Fruit fly (Drosophila melanogaster) whole organism, pupa: Measurements from ENCODE around the gene nur.

Source experiments
- CG10348 ChIP-seq: fragments of 200-800 bp; sonication (Bioruptor generic); IDR thresholded peaks from 2 replicates; pipeline ENCODE4 v1.3.6; 2022; ENCODE audit warnings: missing biosample characterization, missing genetic modification characterization
- CG12605 ChIP-seq: fragments of 200-800 bp; sonication (Bioruptor generic); IDR thresholded peaks from 2 replicates; pipeline ENCODE4 v1.3.6; 2022; ENCODE audit warnings: missing biosample characterization, missing genetic modification characterization
- CG13204 ChIP-seq: fragments of 200-800 bp; sonication (Bioruptor generic); optimal IDR thresholded peaks from 2 replicates; lab custom pipeline; 2018; ENCODE audit warnings: missing biosample characterization, mild to moderate bottlenecking, missing genetic modification characterization, moderate library complexity
- CG14655 ChIP-seq: fragments of 200-800 bp; sonication (Bioruptor generic); optimal IDR thresholded peaks from 3 replicates; lab custom pipeline; 2017; ENCODE audit warnings: mild to moderate bottlenecking, missing biosample characterization, missing genetic modification reagents, missing genetic modification characterization
- CG15710 ChIP-seq: fragments of 200-800 bp; sonication (Bioruptor generic); optimal IDR thresholded peaks from 2 replicates; lab custom pipeline; 2018; ENCODE audit warnings: missing biosample characterization, mild to moderate bottlenecking, missing genetic modification characterization, moderate library complexity
- CG17806 ChIP-seq: fragments of 200-800 bp; sonication (Bioruptor generic); optimal IDR thresholded peaks from 2 replicates; lab custom pipeline; 2018; ENCODE audit warnings: missing biosample characterization, mild to moderate bottlenecking, missing genetic modification characterization, moderate library complexity
- CG32121 ChIP-seq: fragments of 200-800 bp; sonication (Bioruptor generic); IDR thresholded peaks from 2 replicates; pipeline ENCODE4 v1.3.6; 2022; ENCODE audit warnings: missing biosample characterization, missing genetic modification characterization
- CG34367 ChIP-seq: fragments of 200-800 bp; sonication (Bioruptor generic); optimal IDR thresholded peaks from 2 replicates; lab custom pipeline; 2018; ENCODE audit warnings: missing biosample characterization, mild to moderate bottlenecking, missing genetic modification characterization
- CG4496 ChIP-seq: fragments of 200-800 bp; sonication (Bioruptor generic); IDR thresholded peaks from 3 replicates; pipeline ENCODE4 v1.3.6; 2022; ENCODE audit warnings: missing biosample characterization, missing genetic modification characterization
- CG8159 ChIP-seq: fragments of 200-800 bp; sonication (Bioruptor generic); optimal IDR thresholded peaks from 3 replicates; lab custom pipeline; 2018; ENCODE audit warnings: missing biosample characterization, mild to moderate bottlenecking, missing genetic modification characterization, moderate library complexity
- CG8301 ChIP-seq: fragments of 200-800 bp; sonication (Bioruptor generic); optimal IDR thresholded peaks from 2 replicates; lab custom pipeline; 2018; ENCODE audit warnings: missing biosample characterization, mild to moderate bottlenecking, missing genetic modification characterization
- CG9948 ChIP-seq: fragments of 200-800 bp; sonication (Bioruptor generic); optimal IDR thresholded peaks from 2 replicates; lab custom pipeline; 2018; ENCODE audit warnings: missing biosample characterization, mild to moderate bottlenecking, missing genetic modification characterization, moderate library complexity
- D1 ChIP-seq: fragments of 200-800 bp; sonication (Bioruptor generic); optimal IDR thresholded peaks from 2 replicates; lab custom pipeline; 2018; ENCODE audit warnings: missing biosample characterization, mild to moderate bottlenecking, missing genetic modification characterization, moderate library complexity
- EcR ChIP-seq: fragments of 200-800 bp; sonication (Bioruptor generic); optimal IDR thresholded peaks from 3 replicates; lab custom pipeline; 2019; ENCODE audit warnings: missing biosample characterization, missing genetic modification characterization, mild to moderate bottlenecking, moderate library complexity, missing genetic modification reagents
- Ets98B ChIP-seq: fragments of 200-800 bp; sonication (Bioruptor generic); IDR thresholded peaks from 2 replicates; pipeline ENCODE4 v1.3.6; 2022; ENCODE audit warnings: missing biosample characterization, missing genetic modification characterization
- Pif1A ChIP-seq: fragments of 200-800 bp; sonication (Bioruptor generic); optimal IDR thresholded peaks from 3 replicates; lab custom pipeline; 2016; ENCODE audit warnings: missing biosample characterization, missing genetic modification characterization
- Pif1B ChIP-seq: fragments of 200-800 bp; sonication (Bioruptor generic); optimal IDR thresholded peaks from 3 replicates; lab custom pipeline; 2016; ENCODE audit warnings: missing biosample characterization, missing genetic modification characterization
- Snoo ChIP-seq: fragments of 200-800 bp; sonication (Bioruptor generic); optimal IDR thresholded peaks from 3 replicates; lab custom pipeline; 2017; ENCODE audit warnings: missing biosample characterization, mild to moderate bottlenecking, missing genetic modification characterization, inconsistent platforms
- fd96Ca ChIP-seq: fragments of 200-800 bp; sonication (Bioruptor generic); IDR thresholded peaks from 3 replicates; pipeline ENCODE4 v1.3.6; 2022; ENCODE audit warnings: missing biosample characterization, missing genetic modification characterization
- gl ChIP-seq: fragments of 200-800 bp; sonication (Bioruptor generic); optimal IDR thresholded peaks from 2 replicates; lab custom pipeline; 2018; ENCODE audit warnings: missing biosample characterization, mild to moderate bottlenecking, missing genetic modification characterization
- rn ChIP-seq: fragments of 200-800 bp; sonication (Bioruptor generic); IDR thresholded peaks from 2 replicates; pipeline ENCODE4 v1.3.6; 2022; ENCODE audit warnings: missing biosample characterization, missing genetic modification characterization

Gene nur

DNA sequence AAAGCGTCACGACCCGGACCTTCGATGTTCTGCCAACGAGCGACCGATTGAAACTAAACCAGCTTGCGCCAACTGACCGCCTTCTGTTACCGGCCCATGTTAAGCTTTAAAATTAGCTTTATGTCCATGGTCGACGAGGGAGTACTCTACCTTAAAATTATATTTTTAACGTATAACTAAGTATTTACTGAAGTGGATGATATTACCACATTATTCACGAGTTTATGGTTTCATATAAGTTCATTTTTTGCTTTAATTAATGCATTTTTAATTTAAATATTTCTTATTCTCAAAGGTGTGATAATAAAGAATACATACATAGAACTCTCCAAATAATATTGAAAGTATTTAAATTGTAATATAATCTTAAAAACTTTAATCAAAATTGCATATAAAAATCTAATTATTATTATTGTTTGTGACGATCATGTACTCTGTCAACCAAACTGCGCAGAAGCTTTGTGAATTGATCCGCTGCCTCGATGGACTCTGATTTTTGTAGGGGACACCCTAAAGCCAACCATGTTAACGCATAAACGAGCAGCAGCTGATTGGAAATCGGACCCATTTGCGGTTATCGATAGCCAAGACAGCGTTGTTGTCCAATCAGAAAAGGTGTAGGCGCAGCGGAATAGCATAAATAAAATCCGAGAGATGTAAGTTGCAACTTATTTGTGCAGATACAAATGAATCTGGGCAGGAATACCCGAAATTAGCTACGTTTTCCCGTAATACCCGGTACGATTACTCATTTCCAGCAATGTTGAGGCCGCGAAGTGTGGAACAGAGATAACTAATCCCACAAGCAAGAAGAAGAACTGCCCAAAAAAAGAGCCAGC is 44.4 kb downstream of the nur start, which contains the start of the genes CG9008 and p38b:
Gene CG9008, minus strand, starts transcription at position 57 of the 839 bp plus-strand sequence.
Gene p38b, plus strand, starts transcription at position 581 of the 839 bp plus-strand sequence.
- peak; percentile 81 for TF ChIP-seq CG8301 (tag; lab: Kevin White, UChicago)
- peak; percentile 52 for TF ChIP-seq CG32121 (GFP tag; lab: Robert Waterston, UW)
- TF ChIP-seq CG13204 (GFP tag; lab: Kevin White, UChicago): no peak
- no peak for TF ChIP-seq EcR (GFP tag; lab: Kevin White, UChicago)
- peak; percentile 84 for TF ChIP-seq CG9948 (tag; lab: Kevin White, UChicago)
- TF ChIP-seq fd96Ca (GFP tag; lab: Robert Waterston, UW): peak; percentile 49; the same call in 1 of the 3 replicates
- peak; percentile 68 for TF ChIP-seq rn (GFP tag; lab: Robert Waterston, UW)
- TF ChIP-seq CG10348 (GFP tag; lab: Robert Waterston, UW): no peak
- TF ChIP-seq CG17806: peak; percentile 79
- peak; percentile 75 for TF ChIP-seq CG34367 (tag; lab: Kevin White, UChicago)
- peak; percentile 85 for TF ChIP-seq Snoo (tag; lab: Kevin White, UChicago)
- no peak for TF ChIP-seq gl (tag; lab: Kevin White, UChicago)
- TF ChIP-seq CG8159: peak; percentile 92
- peak; percentile 31 for TF ChIP-seq Ets98B (GFP tag; lab: Robert Waterston, UW)
- TF ChIP-seq Pif1A (GFP tag; lab: Kevin White, UChicago): no peak
- TF ChIP-seq CG4496 (GFP tag; lab: Robert Waterston, UW): peak; percentile 49; the same call in 1 of the 3 replicates
- TF ChIP-seq CG15710: peak; percentile 87
- no peak for TF ChIP-seq CG14655
- TF ChIP-seq CG12605 (GFP tag; lab: Robert Waterston, UW): no peak; the same call in none of the 2 replicates
- no peak for TF ChIP-seq D1 (tag; lab: Kevin White, UChicago)
- peak; percentile 71 for TF ChIP-seq Pif1B (GFP tag; lab: Kevin White, UChicago)
- TF ChIP-seq, all 21 proteins: peak for 13

DNA sequence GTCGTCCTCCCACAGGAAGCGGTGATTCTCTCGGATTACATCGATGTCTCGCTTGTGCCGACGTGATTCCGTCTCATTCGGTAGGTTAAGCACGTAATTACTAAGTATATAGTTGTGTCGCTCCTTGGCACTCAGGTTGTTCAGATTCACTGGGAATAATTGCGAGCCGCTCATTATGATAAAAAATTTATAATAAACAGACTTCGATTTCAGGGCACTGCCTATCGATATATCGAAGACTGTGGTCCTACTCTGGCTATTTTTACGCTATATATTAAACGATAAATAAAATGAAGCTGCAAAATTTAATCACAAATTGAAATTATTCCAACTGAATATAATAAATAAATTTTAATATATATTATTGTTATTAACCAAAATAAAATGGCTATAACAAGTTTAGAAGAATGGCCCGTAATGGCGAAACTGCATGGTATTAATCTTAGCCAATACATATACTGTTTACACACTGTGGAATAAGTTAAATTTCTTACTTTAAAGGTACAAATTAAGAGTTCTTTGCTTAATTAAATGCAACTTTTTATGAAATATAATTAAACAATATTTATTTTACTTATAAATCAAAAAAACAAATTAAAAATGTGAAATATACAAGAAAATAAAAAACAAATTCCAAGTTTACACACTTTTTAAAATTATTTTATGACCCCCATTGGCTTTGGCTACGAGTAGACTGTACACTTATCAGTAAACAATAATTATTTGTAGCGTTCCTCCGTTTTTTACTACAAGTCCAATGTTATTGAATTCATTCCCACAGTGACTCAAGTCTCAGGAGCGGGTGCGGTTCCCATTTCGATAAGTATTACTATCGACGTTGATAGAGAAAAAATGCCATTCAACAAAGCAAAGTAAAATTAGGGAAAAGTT is 47.6 kb downstream of the nur start, which contains the start of gene Eato:
Gene Eato, plus strand, starts transcription at position 821 of the 891 bp plus-strand sequence.
- TF ChIP-seq Snoo (tag; lab: Kevin White, UChicago): peak; percentile 22
- TF ChIP-seq CG34367 (tag; lab: Kevin White, UChicago): no peak
- no peak for TF ChIP-seq Ets98B (GFP tag; lab: Robert Waterston, UW)
- peak; percentile 0 for TF ChIP-seq CG15710
- no peak for TF ChIP-seq EcR (GFP tag; lab: Kevin White, UChicago)
- TF ChIP-seq, all 21 proteins: peak for 2

DNA sequence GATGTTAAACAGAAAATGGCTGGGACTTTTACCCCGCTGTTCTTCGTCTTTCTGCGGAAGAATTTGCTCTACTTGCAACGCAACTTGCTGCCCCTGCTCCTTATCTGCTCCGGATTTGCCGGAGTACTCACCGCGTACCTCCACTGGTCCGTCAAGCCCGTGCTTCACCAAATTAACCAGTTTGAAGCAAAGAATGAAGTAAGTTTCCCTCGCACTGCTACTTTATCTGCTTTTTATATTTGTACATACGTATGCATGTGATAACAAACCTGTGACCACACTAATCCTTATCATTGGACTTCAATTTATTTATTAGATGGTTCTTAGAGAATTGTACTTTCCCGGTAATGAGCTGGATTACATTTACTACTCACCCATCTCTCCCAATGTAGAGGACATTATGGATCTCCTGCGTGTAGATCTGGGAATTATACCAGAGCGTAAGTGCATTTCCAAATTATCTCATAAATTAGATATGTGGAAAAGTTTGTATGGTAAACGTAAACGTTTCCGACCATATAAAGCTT is 48.3 kb downstream of the nur start, which contains the start of gene CG16890:
Gene CG16890, minus strand, starts transcription at position 184 of the 527 bp plus-strand sequence.
- TF ChIP-seq rn (GFP tag; lab: Robert Waterston, UW): no peak
- TF ChIP-seq CG13204 (GFP tag; lab: Kevin White, UChicago): no peak
- TF ChIP-seq CG10348 (GFP tag; lab: Robert Waterston, UW): no peak
- no peak for TF ChIP-seq gl (tag; lab: Kevin White, UChicago)
